Worm (Caenorhabditis elegans): ENCODE results near the gene oac-46.

oac-46 gene

ce11 chrII:8866844-8867243 lies 14.9 kb upstream of the oac-46 start:
- TF ChIP-seq nhr-28 (tag; optimal IDR thresholded peaks at IDR 0.05): peak; percentile 34
- TF ChIP-seq aha-1 (tag): peak; percentile 25
- peak; percentile 8 for TF ChIP-seq hlh-30 (tag; optimal IDR thresholded peaks at IDR 0.05; ENCODE audit: insufficient read depth)
- no peak for TF ChIP-seq snpc-4 (tag; optimal IDR thresholded peaks at IDR 0.05)
- TF ChIP-seq pqm-1 (tag; optimal IDR thresholded peaks at IDR 0.05): peak; percentile 80
- TF ChIP-seq dmd-6 (GFP tag; IDR thresholded peaks at IDR 0.05): peak; percentile 76
- peak; percentile 58 for TF ChIP-seq hlh-11 (tag; optimal IDR thresholded peaks at IDR 0.05)
- no peak for TF ChIP-seq skn-1 (tag; optimal IDR thresholded peaks at IDR 0.05)

- TF ChIP-seq Y75B8A.6 (GFP tag; IDR thresholded peaks at IDR 0.05) (no peak), nhr-102 (tag; optimal IDR thresholded peaks at IDR 0.05) (no peak)
Observed at ce11 chrII:8865078-8865477, 13.2 kb upstream of the oac-46 start, which contains the start of gene npr-20. npr-20 (minus strand) TSS chrII:8865178.

ce11 chrII:8859596-8859995 lies 7.7 kb upstream of the oac-46 start, which contains the start of gene snb-6:
snb-6 (minus strand) TSS chrII:8859696.
- no peak for TF ChIP-seq saeg-2 (GFP tag; IDR thresholded peaks at IDR 0.05)
- TF ChIP-seq jun-1 (tag; optimal IDR thresholded peaks at IDR 0.05): no peak
- TF ChIP-seq unc-62 (GFP tag; optimal IDR thresholded peaks at IDR 0.05 in 1 of 2): peak in 1 of 2 experiments; percentile 40
- TF ChIP-seq unc-62 (tag; optimal IDR thresholded peaks at IDR 0.05): no peak

ce11 chrII:8857074-8857473 lies 5.2 kb upstream of the oac-46 start:
- TF ChIP-seq aha-1 (tag) (peak; percentile 92), egl-27 (tag; optimal IDR thresholded peaks at IDR 0.05) (no peak), lim-7 (GFP tag; IDR thresholded peaks at IDR 0.05) (no peak)

ce11 chrII:8856524-8856923 lies 4.6 kb upstream of the oac-46 start:
- no peak for TF ChIP-seq zag-1 (tag; optimal IDR thresholded peaks at IDR 0.05)
- TF ChIP-seq madf-9 (GFP tag; conservative IDR thresholded peaks at IDR 0.05): no peak
- TF ChIP-seq saeg-2 (GFP tag; IDR thresholded peaks at IDR 0.05): no peak
- TF ChIP-seq vab-7 (GFP tag; IDR thresholded peaks at IDR 0.05): no peak
- no peak for TF ChIP-seq ceh-62 (tag; optimal IDR thresholded peaks at IDR 0.05)
- TF ChIP-seq lsy-2 (tag; optimal IDR thresholded peaks at IDR 0.05): no peak
- TF ChIP-seq pqm-1 (tag; optimal IDR thresholded peaks at IDR 0.05): no peak
- no peak for TF ChIP-seq D1046.2 (GFP tag; IDR thresholded peaks at IDR 0.05)

ce11 chrII:8854874-8855273 lies 3.0 kb upstream of the oac-46 start:
- TF ChIP-seq hlh-30 (tag; optimal IDR thresholded peaks at IDR 0.05; ENCODE audit: insufficient read depth) (no peak), dve-1 (tag; optimal IDR thresholded peaks at IDR 0.05; ENCODE audit: insufficient read depth) (no peak), zip-2 (tag; optimal IDR thresholded peaks at IDR 0.05) (no peak), unc-62 (GFP tag; optimal IDR thresholded peaks at IDR 0.05 in 1 of 2) (peak in 1 of 2 experiments; percentile 81), unc-62 (tag; optimal IDR thresholded peaks at IDR 0.05) (no peak), mxl-3 (GFP tag; optimal IDR thresholded peaks at IDR 0.05) (no peak)

ce11 chrII:8853960-8854359 lies 2.1 kb upstream of the oac-46 start:
- TF ChIP-seq nhr-28 (tag; optimal IDR thresholded peaks at IDR 0.05): peak; percentile 47
- TF ChIP-seq fos-1 (tag; optimal IDR thresholded peaks at IDR 0.05): no peak
- TF ChIP-seq hlh-11 (tag; optimal IDR thresholded peaks at IDR 0.05): peak; percentile 60
- TF ChIP-seq mdl-1 (tag; optimal IDR thresholded peaks at IDR 0.05): peak in 1 of 2 experiments; percentile 19
- peak; percentile 33 for TF ChIP-seq mxl-3 (GFP tag; optimal IDR thresholded peaks at IDR 0.05)
- no peak for TF ChIP-seq nhr-102 (tag; optimal IDR thresholded peaks at IDR 0.05)
- TF ChIP-seq nhr-48 (tag; optimal IDR thresholded peaks at IDR 0.05): peak; percentile 68
- no peak for TF ChIP-seq hif-1 (tag; optimal IDR thresholded peaks at IDR 0.05)

All from whole organism, L4 larva.